Worm (Caenorhabditis elegans): ENCODE measurements around the gene cux-7.

Gene cux-7

ce11 chrIII:7554697-7555145 lies 34.1 kb upstream of the cux-7 start:
- peak; percentile 84 for TF ChIP-seq nfyb-1 (GFP tag; IDR thresholded peaks at IDR 0.05)
- TF ChIP-seq ceh-27 (GFP tag; optimal IDR thresholded peaks at IDR 0.05) = no peak

ce11 chrIII:7553693-7554226 lies 33.1 kb upstream of the cux-7 start:
- no peak for TF ChIP-seq atf-7 (tag; optimal IDR thresholded peaks at IDR 0.05)
- TF ChIP-seq ccch-3 (GFP tag; optimal IDR thresholded peaks at IDR 0.05) = no peak
- TF ChIP-seq dox-1 (GFP tag; IDR thresholded peaks at IDR 0.05) = no peak
- TF ChIP-seq lin-35 (GFP tag; optimal IDR thresholded peaks at IDR 0.05) = no peak
- TF ChIP-seq snpc-3.4 (tag; optimal IDR thresholded peaks at IDR 0.05) = no peak
- no peak for TF ChIP-seq sptf-2 (GFP tag; optimal IDR thresholded peaks at IDR 0.05)
- no peak for TF ChIP-seq Y79H2A.3 (GFP tag; conservative IDR thresholded peaks at IDR 0.05)
- TF ChIP-seq B0035.1 (tag; optimal IDR thresholded peaks at IDR 0.05) = no peak
- no peak for TF ChIP-seq attf-3 (GFP tag; conservative IDR thresholded peaks at IDR 0.05)
- no peak for TF ChIP-seq hmg-20 (GFP tag; IDR thresholded peaks at IDR 0.05)
- no peak for TF ChIP-seq ztf-28 (GFP tag; IDR thresholded peaks at IDR 0.05)
- TF ChIP-seq madf-3 (GFP tag; IDR thresholded peaks at IDR 0.05) = no peak
- TF ChIP-seq T07F8.4 (tag; optimal IDR thresholded peaks at IDR 0.05) = no peak

ce11 chrIII:7552859-7553258 lies 32.2 kb upstream of the cux-7 start:
- TF ChIP-seq C06A6.2 (GFP tag; conservative IDR thresholded peaks at IDR 0.05) (no peak), attf-5 (GFP tag; optimal IDR thresholded peaks at IDR 0.05) (no peak), F10E7.11 (tag; optimal IDR thresholded peaks at IDR 0.05) (no peak), nhr-179 (tag; optimal IDR thresholded peaks at IDR 0.05) (no peak), F22D6.2 (tag; optimal IDR thresholded peaks at IDR 0.05) (no peak), aptf-2 (GFP tag; conservative IDR thresholded peaks at IDR 0.05) (no peak), F23B12.7 (tag; optimal IDR thresholded peaks at IDR 0.05; ENCODE audit: insufficient read depth) (no peak)

- TF ChIP-seq let-607 (tag; optimal IDR thresholded peaks at IDR 0.05) (no peak), unc-62 (GFP tag; optimal IDR thresholded peaks at IDR 0.05) (peak; percentile 18)
These were observed 30.3 kb upstream of the cux-7 start for ce11 chrIII:7550979-7551378.

- TF ChIP-seq ztf-18 (tag; optimal IDR thresholded peaks at IDR 0.05) (no peak), ztf-3 (GFP tag; optimal IDR thresholded peaks at IDR 0.05) (no peak), K12H6.12 (tag; optimal IDR thresholded peaks at IDR 0.05) (peak; percentile 9), F10E7.11 (tag; optimal IDR thresholded peaks at IDR 0.05) (no peak), lin-35 (GFP tag; optimal IDR thresholded peaks at IDR 0.05) (no peak), C17E4.6 (GFP tag; IDR thresholded peaks at IDR 0.05) (no peak), lsy-27 (tag; optimal IDR thresholded peaks at IDR 0.05; ENCODE audit: borderline replicate concordance, insufficient read depth) (no peak), Y95B8A.8 (GFP tag; IDR thresholded peaks at IDR 0.05) (no peak), Y53F4B.3 (GFP tag; IDR thresholded peaks at IDR 0.05) (no peak)
These were observed 28.3 kb upstream of the cux-7 start for ce11 chrIII:7548963-7549362.
